Fruit fly (Drosophila melanogaster) whole organism, embryonic: ENCODE results near the gene CG32708.

Experiments
- BtbVII ChIP-seq: fragments of 200-800 bp; sonication (Bioruptor generic); optimal IDR thresholded peaks from 3 replicates; lab custom pipeline; 2017; ENCODE audit warnings: missing biosample characterization, mild to moderate bottlenecking, missing genetic modification characterization
- CG10147 ChIP-seq: fragments of 200-800 bp; sonication (Bioruptor generic); optimal IDR thresholded peaks from 2 replicates; lab custom pipeline; 2019; ENCODE audit warnings: missing biosample characterization, mild to moderate bottlenecking, missing genetic modification characterization, moderate library complexity
- CG10565 ChIP-seq: fragments of 200-800 bp; sonication (Bioruptor generic); optimal IDR thresholded peaks from 3 replicates; lab custom pipeline; 2016; ENCODE audit warnings: missing biosample characterization, mild to moderate bottlenecking, missing genetic modification characterization
- CG11247 ChIP-seq: fragments of 200-800 bp; sonication (Bioruptor generic); IDR thresholded peaks from 2 replicates; pipeline ENCODE4 v1.3.6; 2022; ENCODE audit warnings: missing biosample characterization, missing genetic modification characterization
- CG12104 ChIP-seq: fragments of 200-800 bp; sonication (Bioruptor generic); optimal IDR thresholded peaks from 3 replicates; lab custom pipeline; 2016; ENCODE audit warnings: missing biosample characterization, missing genetic modification characterization
- CG12299 ChIP-seq: fragments of 200-800 bp; sonication (Bioruptor generic); optimal IDR thresholded peaks from 2 replicates; lab custom pipeline; 2018; ENCODE audit warnings: missing biosample characterization, mild to moderate bottlenecking, missing genetic modification characterization
- CG15073 ChIP-seq: fragments of 200-800 bp; sonication (Bioruptor generic); optimal IDR thresholded peaks from 2 replicates; lab custom pipeline; 2016; ENCODE audit warnings: missing biosample characterization, missing genetic modification characterization
- CG1603 ChIP-seq: fragments of 200-800 bp; sonication (Bioruptor generic); optimal IDR thresholded peaks from 2 replicates; lab custom pipeline; 2019; ENCODE audit warnings: missing biosample characterization, mild to moderate bottlenecking, missing genetic modification characterization, moderate library complexity
- CG1647 ChIP-seq: fragments of 200-800 bp; sonication (Bioruptor generic); optimal IDR thresholded peaks from 3 replicates; lab custom pipeline; 2016; ENCODE audit warnings: missing biosample characterization, missing genetic modification characterization
- CG2116 ChIP-seq: fragments of 200-800 bp; sonication (Bioruptor generic); optimal IDR thresholded peaks from 3 replicates; lab custom pipeline; 2018; ENCODE audit warnings: missing biosample characterization, mild to moderate bottlenecking, missing genetic modification characterization
- CG31365 ChIP-seq: fragments of 200-800 bp; sonication (Bioruptor generic); optimal IDR thresholded peaks from 2 replicates; lab custom pipeline; 2018; ENCODE audit warnings: missing biosample characterization, mild to moderate bottlenecking, missing genetic modification characterization
- CG33557 ChIP-seq: fragments of 200-800 bp; sonication (Bioruptor generic); optimal IDR thresholded peaks from 2 replicates; lab custom pipeline; 2019; ENCODE audit warnings: missing biosample characterization, mild to moderate bottlenecking, missing genetic modification characterization, moderate library complexity
- CG4328 ChIP-seq: fragments of 200-800 bp; sonication (Bioruptor generic); optimal IDR thresholded peaks from 3 replicates; lab custom pipeline; 2017; ENCODE audit warnings: missing biosample characterization, missing genetic modification reagents, missing genetic modification characterization
- CG5180 ChIP-seq: fragments of 200-800 bp; sonication (Bioruptor generic); optimal IDR thresholded peaks from 3 replicates; lab custom pipeline; 2017; ENCODE audit warnings: missing biosample characterization, missing genetic modification characterization, mild to moderate bottlenecking, moderate library complexity, missing genetic modification reagents
- CTCF ChIP-seq: fragments of 200-800 bp; sonication (Bioruptor generic); optimal IDR thresholded peaks from 2 replicates; lab custom pipeline; 2017; ENCODE audit warnings: missing biosample characterization, mild to moderate bottlenecking, missing genetic modification characterization, moderate library complexity
- Ets97D ChIP-seq: fragments of 200-800 bp; sonication (Bioruptor generic); optimal IDR thresholded peaks from 3 replicates; lab custom pipeline; 2016; ENCODE audit warnings: missing biosample characterization, missing genetic modification characterization
- HHEX ChIP-seq: fragments of 200-800 bp; sonication (Bioruptor generic); optimal IDR thresholded peaks from 3 replicates; lab custom pipeline; 2017; ENCODE audit warnings: missing biosample characterization, mild to moderate bottlenecking, missing genetic modification characterization, missing genetic modification reagents
- Hand ChIP-seq: fragments of 200-800 bp; sonication (Bioruptor generic); optimal IDR thresholded peaks from 2 replicates; lab custom pipeline; 2017; ENCODE audit warnings: mild to moderate bottlenecking, missing biosample characterization, missing genetic modification reagents, missing genetic modification characterization
- Hmx ChIP-seq: fragments of 200-800 bp; sonication (Bioruptor generic); optimal IDR thresholded peaks from 2 replicates; lab custom pipeline; 2016; ENCODE audit warnings: missing biosample characterization, missing genetic modification characterization
- MESR4 ChIP-seq: fragments of 200-800 bp; sonication (Bioruptor generic); optimal IDR thresholded peaks from 2 replicates; lab custom pipeline; 2018; ENCODE audit warnings: missing biosample characterization, mild to moderate bottlenecking, missing genetic modification characterization, moderate library complexity
- Neu2 ChIP-seq: fragments of 200-800 bp; sonication (Bioruptor generic); optimal IDR thresholded peaks from 3 replicates; lab custom pipeline; 2016; ENCODE audit warnings: missing biosample characterization, missing genetic modification characterization, borderline replicate concordance
- NfI ChIP-seq: fragments of 200-800 bp; sonication (Bioruptor generic); optimal IDR thresholded peaks from 3 replicates; lab custom pipeline; 2018; ENCODE audit warnings: missing biosample characterization, mild to moderate bottlenecking, missing genetic modification characterization, moderate library complexity
- Optix ChIP-seq: fragments of 200-800 bp; sonication (Bioruptor generic); IDR thresholded peaks from 3 replicates; pipeline ENCODE4 v1.3.6; 2022; ENCODE audit warnings: missing biosample characterization, missing genetic modification characterization
- Sry-β ChIP-seq: fragments of 200-800 bp; sonication (Bioruptor generic); optimal IDR thresholded peaks from 2 replicates; lab custom pipeline; 2018; ENCODE audit warnings: missing biosample characterization, mild to moderate bottlenecking, missing genetic modification characterization, moderate library complexity
- Trl ChIP-seq, 3 experiments: fragments of >200 bp in 2 of 3; fragments of 200-800 bp in 1 of 3; sonication (Bioruptor generic) in 1 of 3; optimal IDR thresholded peaks; 2 replicates in 1 of 3; 3 replicates in 2 of 3; lab custom pipeline; 2016 to 2017; ENCODE audit warnings: missing biosample characterization in 1 of 3, missing genetic modification characterization in 1 of 3
- ab ChIP-seq: fragments of 200-800 bp; sonication (Bioruptor generic); optimal IDR thresholded peaks from 2 replicates; lab custom pipeline; 2016; ENCODE audit warnings: missing biosample characterization, missing genetic modification characterization
- amos ChIP-seq: fragments of 200-800 bp; sonication (Bioruptor generic); IDR thresholded peaks from 2 replicates; pipeline ENCODE4 v1.3.6; 2022; ENCODE audit warnings: missing biosample characterization, missing genetic modification characterization; ENCODE audit not compliant: partially characterized antibody
- ap ChIP-seq: fragments of 200-800 bp; sonication (Bioruptor generic); IDR thresholded peaks from 2 replicates; pipeline ENCODE4 v1.3.6; 2022; ENCODE audit warnings: missing biosample characterization, missing genetic modification characterization
- br ChIP-seq: fragments of >200 bp; optimal IDR thresholded peaks from 2 replicates; lab custom pipeline; 2017
- caup ChIP-seq: fragments of 200-800 bp; sonication (Bioruptor generic); optimal IDR thresholded peaks from 3 replicates; lab custom pipeline; 2017; ENCODE audit warnings: missing biosample characterization, mild to moderate bottlenecking, missing genetic modification characterization, moderate library complexity; ENCODE audit not compliant: severe bottlenecking
- chn ChIP-seq: fragments of 200-800 bp; sonication (Bioruptor generic); optimal IDR thresholded peaks from 2 replicates; lab custom pipeline; 2016; ENCODE audit warnings: missing biosample characterization, missing genetic modification characterization
- corto ChIP-seq: fragments of 200-800 bp; sonication (Bioruptor generic); optimal IDR thresholded peaks from 2 replicates; lab custom pipeline; 2016; ENCODE audit warnings: missing biosample characterization, mild to moderate bottlenecking, missing genetic modification characterization, moderate library complexity
- crc ChIP-seq: fragments of 200-800 bp; sonication (Bioruptor generic); optimal IDR thresholded peaks from 2 replicates; lab custom pipeline; 2016; ENCODE audit warnings: missing biosample characterization, missing genetic modification characterization
- disco-r ChIP-seq: fragments of 200-800 bp; sonication (Bioruptor generic); optimal IDR thresholded peaks from 2 replicates; lab custom pipeline; 2016; ENCODE audit warnings: missing biosample characterization, missing genetic modification characterization
- dm ChIP-seq: fragments of 200-800 bp; sonication (Bioruptor generic); optimal IDR thresholded peaks from 3 replicates; lab custom pipeline; 2016; ENCODE audit warnings: missing biosample characterization, missing genetic modification characterization
- ewg ChIP-seq: fragments of 200-800 bp; sonication (Bioruptor generic); optimal IDR thresholded peaks from 3 replicates; lab custom pipeline; 2017; ENCODE audit warnings: mild to moderate bottlenecking, missing biosample characterization, missing genetic modification reagents, missing genetic modification characterization
- fd102C ChIP-seq: fragments of 200-800 bp; sonication (Bioruptor generic); optimal IDR thresholded peaks from 2 replicates; lab custom pipeline; 2018; ENCODE audit warnings: missing biosample characterization, mild to moderate bottlenecking, missing genetic modification characterization, moderate library complexity
- gsb ChIP-seq: fragments of 200-800 bp; sonication (Bioruptor generic); IDR thresholded peaks from 2 replicates; pipeline ENCODE4 v1.3.6; 2022; ENCODE audit warnings: missing biosample characterization, missing genetic modification characterization
- ham ChIP-seq: fragments of 200-800 bp; sonication (Bioruptor generic); IDR thresholded peaks from 2 replicates; pipeline ENCODE4 v1.3.6; 2022; ENCODE audit warnings: missing biosample characterization, missing genetic modification characterization
- inv ChIP-seq: fragments of 200-800 bp; sonication (Bioruptor generic); IDR thresholded peaks from 2 replicates; pipeline ENCODE4 v1.3.6; 2022; ENCODE audit warnings: missing biosample characterization, missing genetic modification characterization; ENCODE audit not compliant: partially characterized antibody
- kah ChIP-seq: fragments of 200-800 bp; sonication (Bioruptor generic); optimal IDR thresholded peaks from 2 replicates; lab custom pipeline; 2018; ENCODE audit warnings: missing biosample characterization, mild to moderate bottlenecking, missing genetic modification characterization
- mirr ChIP-seq: fragments of 200-800 bp; sonication (Bioruptor generic); optimal IDR thresholded peaks from 3 replicates; lab custom pipeline; 2018; ENCODE audit warnings: missing biosample characterization, mild to moderate bottlenecking, missing genetic modification characterization
- nau ChIP-seq: fragments of 200-800 bp; sonication (Bioruptor generic); optimal IDR thresholded peaks from 3 replicates; lab custom pipeline; 2017; ENCODE audit warnings: missing biosample characterization, mild to moderate bottlenecking, missing genetic modification characterization, missing genetic modification reagents
- pan ChIP-seq, 4 experiments: fragments of >200 bp in 3 of 4; fragments of 200-800 bp in 1 of 4; sonication (Bioruptor generic) in 1 of 4; optimal IDR thresholded peaks in 3 of 4; IDR thresholded peaks in 1 of 4; 2 replicates each; pipeline versions ENCODE4 v1.3.6 to Lab custom; 2017 to 2022; ENCODE audit warnings: missing biosample characterization in 2 of 4, missing genetic modification characterization in 2 of 4, mixed read lengths in 1 of 4
- pho ChIP-seq: fragments of 200-800 bp; sonication (Bioruptor generic); optimal IDR thresholded peaks from 2 replicates; lab custom pipeline; 2016; ENCODE audit warnings: missing biosample characterization, missing genetic modification characterization
- salm ChIP-seq: fragments of 200-800 bp; sonication (Bioruptor generic); optimal IDR thresholded peaks from 2 replicates; lab custom pipeline; 2018; ENCODE audit warnings: missing biosample characterization, mild to moderate bottlenecking, missing genetic modification characterization
- so ChIP-seq: fragments of 200-800 bp; sonication (Bioruptor generic); IDR thresholded peaks from 3 replicates; pipeline ENCODE4 v1.3.6; 2022; ENCODE audit warnings: missing biosample characterization, missing genetic modification characterization
- ttk ChIP-seq: fragments of 200-800 bp; sonication (Bioruptor generic); IDR thresholded peaks from 2 replicates; pipeline ENCODE4 v2.1.2; 2022; ENCODE audit warnings: missing biosample characterization, missing genetic modification characterization
- wdn ChIP-seq: fragments of 200-800 bp; sonication (Bioruptor generic); IDR thresholded peaks from 2 replicates; pipeline ENCODE4 v1.3.6; 2022; ENCODE audit warnings: missing biosample characterization, missing genetic modification characterization
- zen2 ChIP-seq: fragments of 200-800 bp; sonication (Bioruptor generic); IDR thresholded peaks from 3 replicates; pipeline ENCODE4 v1.3.6; 2022; ENCODE audit warnings: missing biosample characterization, missing genetic modification characterization; ENCODE audit not compliant: partially characterized antibody

CG32708 gene

dm6 chrX:9060078-9060477 lies 25.7 kb upstream of the CG32708 start (continued):
- TF ChIP-seq pho (GFP tag; lab: Kevin White, UChicago) (peak; percentile 10), amos (no peak), dm (peak; percentile 23), ewg (GFP tag; lab: Kevin White, UChicago) (peak; percentile 65), CG15073 (GFP tag; lab: Kevin White, UChicago) (no peak), br (lab: Kevin White, UChicago) (no peak), Trl (optimal IDR thresholded peaks at IDR 0.05; lab: Kevin White, UChicago) (no peak), Trl (GFP tag; optimal IDR thresholded peaks at IDR 0.05; lab: Kevin White, UChicago) (peak; percentile 36), CG12299 (peak; percentile 73), MESR4 (GFP tag; lab: Kevin White, UChicago) (peak; percentile 16), ham (GFP tag; lab: Robert Waterston, UW) (no peak), CTCF (GFP tag; lab: Kevin White, UChicago) (no peak), crc (GFP tag; lab: Kevin White, UChicago) (no peak), CG33557 (no peak), ab (peak; percentile 12), Ets97D (no peak), ap (GFP tag; lab: Robert Waterston, UW) (peak; percentile 68), CG4328 (no peak), mirr (GFP tag; lab: Kevin White, UChicago) (no peak), NfI (peak; percentile 64), CG31365 (tag; lab: Kevin White, UChicago) (peak; percentile 28), zen2 (no peak), Hmx (no peak), pan (optimal IDR thresholded peaks at IDR 0.05; lab: Kevin White, UChicago) (no peak), pan (GFP tag; optimal IDR thresholded peaks at IDR 0.05 in 1 of 2, IDR thresholded peaks at IDR 0.05 in 1 of 2) (peak in 1 of 2 experiments; percentile 75), nau (GFP tag; lab: Kevin White, UChicago) (no peak), ttk (GFP tag; lab: Robert Waterston, UW) (peak; percentile 56; the same call in 1 of the 2 replicates), CG1603 (tag; lab: Kevin White, UChicago) (peak; percentile 90), wdn (GFP tag; lab: Robert Waterston, UW) (peak; percentile 46; the same call in 1 of the 2 replicates), Sry-β (no peak), caup (GFP tag; lab: Kevin White, UChicago) (peak; percentile 57), CG12104 (GFP tag; lab: Kevin White, UChicago) (peak; percentile 54), CG5180 (GFP tag; lab: Kevin White, UChicago) (peak; percentile 43), HHEX (peak; percentile 63), inv (GFP tag; lab: Robert Waterston, UW) (no peak), Hand (GFP tag; lab: Kevin White, UChicago) (no peak), disco-r (GFP tag; lab: Kevin White, UChicago) (no peak), chn (GFP tag; lab: Kevin White, UChicago) (peak; percentile 35), CG10565 (GFP tag; lab: Kevin White, UChicago) (no peak), fd102C (GFP tag; lab: Kevin White, UChicago) (no peak), salm (tag; lab: Kevin White, UChicago) (peak; percentile 78), CG11247 (GFP tag; lab: Robert Waterston, UW) (no peak), CG10147 (GFP tag; lab: Kevin White, UChicago) (peak; percentile 67), so (GFP tag; lab: Robert Waterston, UW) (peak; percentile 71; the same call in 2 of the 3 replicates), BtbVII (GFP tag; lab: Kevin White, UChicago) (peak; percentile 44), Optix (GFP tag; lab: Robert Waterston, UW) (0 out of 3 replicates have a peak, but pooled peaks have one; percentile 36), Neu2 (no peak), kah (GFP tag; lab: Kevin White, UChicago) (peak; percentile 61), corto (peak; percentile 50), CG2116 (GFP tag; lab: Kevin White, UChicago) (peak; percentile 6), gsb (peak; percentile 64), CG1647 (GFP tag; lab: Kevin White, UChicago) (peak; percentile 43)
